Worm (Caenorhabditis elegans) whole organism, L2 larva: ENCODE data around the gene F19G12.8.

ENCODE experiments used
- C34F6.9 ChIP-seq: fragments of 150-350 bp; optimal IDR thresholded peaks from 2 replicates; lab custom pipeline; 2014; ENCODE audit warnings: missing biosample characterization, missing genetic modification characterization
- R02D3.7 ChIP-seq: fragments of 150-350 bp; optimal IDR thresholded peaks from 2 replicates; lab custom pipeline; 2014; ENCODE audit warnings: missing biosample characterization, missing genetic modification characterization
- blmp-1 ChIP-seq: sonication (generic microtip); optimal IDR thresholded peaks from 2 replicates; lab custom pipeline; 2017; ENCODE audit warnings: missing genetic modification characterization, mild to moderate bottlenecking, missing compliant biosample characterization, antibody characterized with exemption, moderate library complexity; ENCODE audit not compliant: insufficient read depth
- ceh-16 ChIP-seq: fragments of 150-350 bp; optimal IDR thresholded peaks from 2 replicates; lab custom pipeline; 2014; ENCODE audit warnings: missing biosample characterization, missing genetic modification characterization
- ceh-82 ChIP-seq: fragments of 150-350 bp; optimal IDR thresholded peaks from 2 replicates; lab custom pipeline; 2014; ENCODE audit warnings: missing biosample characterization, missing genetic modification characterization
- crh-2 ChIP-seq: sonication (generic microtip); optimal IDR thresholded peaks from 2 replicates; lab custom pipeline; 2017; ENCODE audit warnings: missing biosample characterization, missing genetic modification characterization
- dmd-4 ChIP-seq: sonication (generic microtip); optimal IDR thresholded peaks from 2 replicates; lab custom pipeline; 2017; ENCODE audit warnings: missing biosample characterization, missing genetic modification characterization
- egl-27 ChIP-seq: sonication (generic microtip); optimal IDR thresholded peaks from 3 replicates; lab custom pipeline; 2017; ENCODE audit warnings: missing biosample characterization, missing genetic modification reagents, missing genetic modification characterization
- elt-3 ChIP-seq: sonication (generic microtip); optimal IDR thresholded peaks from 2 replicates; lab custom pipeline; 2017; ENCODE audit warnings: missing biosample characterization, missing genetic modification characterization
- fos-1 ChIP-seq: fragments of 150-350 bp; optimal IDR thresholded peaks from 2 replicates; lab custom pipeline; 2014; ENCODE audit warnings: missing biosample characterization, missing genetic modification characterization
- gmeb-1 ChIP-seq: fragments of 150-350 bp; optimal IDR thresholded peaks from 2 replicates; lab custom pipeline; 2014; ENCODE audit warnings: missing biosample characterization, missing genetic modification characterization
- lin-11 ChIP-seq: fragments of 150-350 bp; sonication (generic microtip); optimal IDR thresholded peaks from 2 replicates; lab custom pipeline; 2014; ENCODE audit warnings: missing biosample characterization, missing genetic modification characterization, inconsistent platforms, mixed read lengths
- lsy-2 ChIP-seq, 2 experiments: fragments of 150-350 bp in 1 of 2; sonication (generic microtip) in 1 of 2; optimal IDR thresholded peaks; 2 replicates each; lab custom pipeline; 2014 to 2017; ENCODE audit warnings: missing biosample characterization in 2 of 2, missing genetic modification characterization in 2 of 2
- mbf-1 ChIP-seq: sonication (generic microtip); optimal IDR thresholded peaks from 2 replicates; lab custom pipeline; 2017; ENCODE audit warnings: missing biosample characterization, missing genetic modification characterization
- nhr-10 ChIP-seq: sonication (generic microtip); optimal IDR thresholded peaks from 2 replicates; lab custom pipeline; 2017; ENCODE audit warnings: missing biosample characterization, missing genetic modification characterization
- nhr-12 ChIP-seq: fragments of 150-350 bp; optimal IDR thresholded peaks from 2 replicates; lab custom pipeline; 2014; ENCODE audit warnings: missing biosample characterization, missing genetic modification characterization
- nhr-129 ChIP-seq: fragments of 150-350 bp; optimal IDR thresholded peaks from 2 replicates; lab custom pipeline; 2014; ENCODE audit warnings: missing biosample characterization, missing genetic modification characterization
- nhr-21 ChIP-seq: fragments of 150-350 bp; optimal IDR thresholded peaks from 2 replicates; lab custom pipeline; 2014; ENCODE audit warnings: missing biosample characterization, missing genetic modification characterization
- nhr-23 ChIP-seq: fragments of 150-350 bp; optimal IDR thresholded peaks from 2 replicates; lab custom pipeline; 2014; ENCODE audit warnings: missing biosample characterization, missing genetic modification reagents, missing genetic modification characterization
- nhr-237 ChIP-seq: fragments of 150-350 bp; optimal IDR thresholded peaks from 2 replicates; lab custom pipeline; 2014; ENCODE audit warnings: missing biosample characterization, missing genetic modification characterization
- nhr-25 ChIP-seq: fragments of 150-350 bp; sonication (generic microtip); optimal IDR thresholded peaks from 3 replicates; lab custom pipeline; 2014; ENCODE audit warnings: missing biosample characterization, missing genetic modification characterization
- nhr-77 ChIP-seq: fragments of 150-350 bp; optimal IDR thresholded peaks from 2 replicates; lab custom pipeline; 2014; ENCODE audit warnings: missing biosample characterization, missing genetic modification characterization
- peb-1 ChIP-seq: fragments of 150-350 bp; optimal IDR thresholded peaks from 2 replicates; lab custom pipeline; 2014; ENCODE audit warnings: missing biosample characterization, missing genetic modification characterization
- sem-4 ChIP-seq: fragments of 150-350 bp; optimal IDR thresholded peaks from 2 replicates; lab custom pipeline; 2014; ENCODE audit warnings: missing biosample characterization, missing genetic modification reagents, missing genetic modification characterization
- sma-9 ChIP-seq, 2 experiments: fragments of 150-350 bp in 1 of 2; sonication (generic microtip) in 1 of 2; optimal IDR thresholded peaks; 2 replicates each; lab custom pipeline; 2014 to 2016; ENCODE audit warnings: missing genetic modification characterization in 2 of 2, mild to moderate bottlenecking in 1 of 2, missing biosample characterization in 1 of 2, missing compliant biosample characterization in 1 of 2, missing genetic modification reagents in 1 of 2, moderate library complexity in 1 of 2
- snpc-4 ChIP-seq: fragments of 150-350 bp; optimal IDR thresholded peaks from 2 replicates; lab custom pipeline; 2014; ENCODE audit warnings: missing biosample characterization, missing genetic modification characterization
- unc-39 ChIP-seq: fragments of 150-350 bp; optimal IDR thresholded peaks from 2 replicates; lab custom pipeline; 2014; ENCODE audit warnings: missing biosample characterization, missing genetic modification characterization
- unc-55 ChIP-seq: fragments of 150-350 bp; sonication (generic microtip); optimal IDR thresholded peaks from 3 replicates; lab custom pipeline; 2014; ENCODE audit warnings: missing biosample characterization, missing genetic modification reagents, missing genetic modification characterization
- unc-62 ChIP-seq: fragments of 150-350 bp; optimal IDR thresholded peaks from 2 replicates; lab custom pipeline; 2014; ENCODE audit warnings: missing biosample characterization, missing genetic modification reagents, missing genetic modification characterization
- ztf-1 ChIP-seq: fragments of 200-800 bp; sonication (Bioruptor generic); conservative IDR thresholded peaks from 2 replicates; pipeline ENCODE4 v1.3.6; 2022; ENCODE audit warnings: missing genetic modification characterization, missing compliant biosample characterization
- ztf-4 ChIP-seq: fragments of 150-350 bp; optimal IDR thresholded peaks from 2 replicates; lab custom pipeline; 2014; ENCODE audit warnings: missing biosample characterization, missing genetic modification characterization

F19G12.8 gene

DNA sequence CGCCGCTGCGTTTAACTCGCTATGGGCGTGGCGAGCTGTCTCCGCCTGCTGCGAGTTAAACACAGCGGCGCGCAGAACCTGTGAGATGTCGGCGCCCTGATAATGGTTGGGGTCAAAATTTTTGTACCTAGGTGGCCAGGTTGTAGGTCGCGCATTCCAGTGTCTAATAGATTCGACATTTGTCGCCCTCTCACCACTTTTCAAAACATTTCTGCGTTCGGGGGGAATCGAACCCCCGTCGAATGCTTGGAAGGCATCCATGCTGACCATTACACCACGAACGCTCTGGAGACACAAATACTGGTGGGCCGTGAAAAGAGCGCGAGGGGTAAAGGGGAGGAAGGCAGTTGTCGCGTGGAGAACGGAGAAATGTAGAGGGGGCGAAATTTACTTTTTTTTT, 37.7 kb upstream of the F19G12.8 start (continued):
- TF ChIP-seq sem-4 (tag; lab: Kevin White, UChicago): peak; percentile 10
- TF ChIP-seq gmeb-1 (tag; lab: Kevin White, UChicago): peak; percentile 24
- TF ChIP-seq peb-1 (tag; lab: Kevin White, UChicago): no peak
- no peak for TF ChIP-seq ztf-4 (tag; lab: Kevin White, UChicago)
- no peak for TF ChIP-seq mbf-1 (tag; lab: Kevin White, UChicago)
- peak; percentile 61 for TF ChIP-seq crh-2 (tag; lab: Kevin White, UChicago)
- no peak for TF ChIP-seq nhr-237
- peak; percentile 53 for TF ChIP-seq fos-1
- TF ChIP-seq elt-3 (tag; lab: Kevin White, UChicago): no peak
- no peak for TF ChIP-seq C34F6.9 (tag; lab: Kevin White, UChicago)
- peak; percentile 36 to 44 for TF ChIP-seq lsy-2 (tag; optimal IDR thresholded peaks at IDR 0.05; lab: Kevin White, UChicago)
- TF ChIP-seq egl-27: no peak
- no peak for TF ChIP-seq unc-62 (GFP tag; lab: Kevin White, UChicago)

DNA sequence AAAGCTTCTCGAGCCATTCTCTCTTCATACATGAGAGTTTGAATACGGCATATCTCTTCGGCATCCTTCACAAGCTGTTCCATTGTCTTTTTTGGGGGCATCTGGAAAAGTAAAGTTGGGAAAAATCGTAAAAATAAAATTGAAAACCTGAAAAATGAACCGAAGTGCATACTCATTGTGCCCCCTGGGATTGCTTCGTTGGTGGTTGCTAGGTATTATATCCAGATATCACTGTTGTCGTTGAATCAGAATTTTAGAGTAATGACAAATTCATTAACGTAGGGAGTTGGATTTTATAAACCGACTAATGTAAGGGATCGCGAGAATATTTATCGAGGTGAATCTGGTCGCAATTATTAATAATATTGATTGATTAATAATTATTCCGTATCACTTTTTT, 35.6 kb upstream of the F19G12.8 start, which contains the start of gene F56C3.10:
TSS of gene F56C3.10 (minus strand) at position 101 of the 400 bp plus-strand sequence.
- TF ChIP-seq unc-55 (GFP tag; lab: Kevin White, UChicago): no peak
- TF ChIP-seq elt-3 (tag; lab: Kevin White, UChicago): no peak
- no peak for TF ChIP-seq nhr-12 (tag; lab: Kevin White, UChicago)

DNA sequence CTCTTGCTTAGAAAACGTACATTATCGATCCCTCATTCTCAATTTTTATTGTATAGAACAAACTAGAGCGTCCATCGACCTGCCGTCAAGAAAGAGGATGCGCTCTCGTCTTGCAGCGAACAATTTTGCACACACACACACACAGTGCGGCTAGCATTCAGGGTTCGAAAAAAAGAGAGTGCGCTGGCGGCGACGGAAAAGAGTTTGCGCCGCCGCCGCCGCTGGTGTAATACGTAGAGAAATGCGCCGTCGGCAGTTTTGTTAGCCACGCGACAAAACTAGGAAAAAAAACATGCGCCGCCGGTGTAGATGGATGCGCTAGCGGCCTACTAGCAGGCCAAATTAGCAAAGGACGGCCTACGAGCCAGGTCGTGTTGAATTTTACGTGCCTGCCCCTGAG, 33.6 kb upstream of the F19G12.8 start:
- TF ChIP-seq lsy-2 (tag; optimal IDR thresholded peaks at IDR 0.05; lab: Kevin White, UChicago) (no peak), sem-4 (tag; lab: Kevin White, UChicago) (no peak)

DNA sequence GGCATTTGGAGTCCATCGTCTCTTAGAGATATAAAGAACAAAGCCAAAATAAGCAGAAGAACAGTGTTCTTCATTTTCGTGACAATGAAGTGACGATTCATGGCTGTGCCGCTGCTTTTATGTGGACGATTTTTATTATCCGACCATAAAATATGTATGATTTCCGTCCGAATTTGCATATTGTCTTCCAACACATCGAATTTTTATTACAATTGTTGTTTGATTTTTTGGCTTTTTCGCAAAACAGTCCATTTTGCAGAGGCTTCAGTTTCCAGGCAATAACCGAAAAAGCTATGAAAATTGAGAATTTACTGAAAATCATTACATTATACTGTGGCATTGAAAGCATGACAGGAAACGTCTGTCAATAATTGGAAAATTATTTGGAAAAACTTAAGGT, 32.6 kb upstream of the F19G12.8 start, which contains the start of gene F56C3.8:
TSS of gene F56C3.8 (minus strand) at position 101 of the 400 bp plus-strand sequence.
- TF ChIP-seq nhr-25 (tag; lab: Kevin White, UChicago): no peak
- TF ChIP-seq lin-11 (tag; lab: Kevin White, UChicago): no peak
- no peak for TF ChIP-seq unc-39 (tag; lab: Kevin White, UChicago)
- TF ChIP-seq snpc-4 (tag; lab: Kevin White, UChicago): no peak
- TF ChIP-seq fos-1: no peak
- TF ChIP-seq egl-27: no peak
- no peak for TF ChIP-seq nhr-237
- TF ChIP-seq nhr-129: no peak
- no peak for TF ChIP-seq peb-1 (tag; lab: Kevin White, UChicago)
- no peak for TF ChIP-seq nhr-77 (tag; lab: Kevin White, UChicago)
- TF ChIP-seq, all 48 proteins: peak for 0

DNA sequence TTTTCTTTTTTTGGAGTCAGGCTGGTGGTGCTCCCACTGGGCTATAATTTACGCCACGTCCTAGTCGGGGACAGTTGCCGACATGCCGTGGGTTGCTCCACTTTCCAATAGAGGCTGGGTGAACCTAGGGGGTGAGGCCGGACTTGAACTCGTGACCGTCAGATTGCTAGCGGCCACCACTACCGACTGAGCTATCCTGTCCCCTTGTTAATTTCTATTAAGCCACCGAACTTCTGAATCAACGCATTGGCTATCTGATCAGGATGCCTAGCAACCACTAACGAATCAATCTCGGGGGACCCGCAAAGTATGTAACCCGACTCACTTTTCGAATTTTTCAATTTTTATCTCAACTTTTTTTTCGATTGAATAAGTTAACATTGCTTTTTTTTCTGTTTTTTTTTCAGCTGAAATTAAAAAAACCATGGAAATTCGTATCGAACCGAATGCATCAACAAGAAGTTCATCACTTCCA, 30.2 kb upstream of the F19G12.8 start, which contains the start of gene F56C3.1:
TSS of gene F56C3.1 (plus strand) at position 425 of the 475 bp plus-strand sequence.
- TF ChIP-seq dmd-4 (no peak), sma-9 (GFP tag; optimal IDR thresholded peaks at IDR 0.05; lab: Kevin White, UChicago) (no peak), sma-9 (tag; optimal IDR thresholded peaks at IDR 0.05; lab: Kevin White, UChicago) (no peak), nhr-10 (no peak), mbf-1 (tag; lab: Kevin White, UChicago) (no peak), R02D3.7 (tag; lab: Kevin White, UChicago) (no peak), peb-1 (tag; lab: Kevin White, UChicago) (no peak), gmeb-1 (tag; lab: Kevin White, UChicago) (no peak), nhr-21 (tag; lab: Kevin White, UChicago) (no peak), nhr-12 (tag; lab: Kevin White, UChicago) (no peak), ceh-82 (tag; lab: Kevin White, UChicago) (no peak), ceh-16 (tag; lab: Kevin White, UChicago) (no peak), C34F6.9 (tag; lab: Kevin White, UChicago) (no peak), ztf-1 (GFP tag; lab: Robert Waterston, UW) (no peak), egl-27 (no peak), unc-39 (tag; lab: Kevin White, UChicago) (no peak), nhr-23 (tag; lab: Kevin White, UChicago) (no peak), nhr-237 (no peak), crh-2 (tag; lab: Kevin White, UChicago) (no peak), nhr-25 (tag; lab: Kevin White, UChicago) (no peak), blmp-1 (no peak)
- TF ChIP-seq, all 48 proteins: peak for 0
